Worm (Caenorhabditis elegans): ENCODE results near the gene R01E6.7.

Gene R01E6.7

ce11 chrX:13527347-13528092, 42.2 kb downstream of the R01E6.7 start, which contains the start of gene pab-2 (continued):
- TF ChIP-seq tbx-2 (tag; optimal IDR thresholded peaks at IDR 0.05) (peak; percentile 57), skn-1 (tag; optimal IDR thresholded peaks at IDR 0.05) (no peak), nhr-12 (tag; optimal IDR thresholded peaks at IDR 0.05) (no peak), nfya-1 (tag; optimal IDR thresholded peaks at IDR 0.05; ENCODE audit: insufficient read depth) (peak; percentile 79), nhr-23 (tag; optimal IDR thresholded peaks at IDR 0.05) (peak; percentile 75)

ce11 chrX:13526219-13527218, 43.2 kb downstream of the R01E6.7 start:
- TF ChIP-seq ceh-28 (tag; optimal IDR thresholded peaks at IDR 0.05) (peak; percentile 18), fos-1 (tag; optimal IDR thresholded peaks at IDR 0.05) (no peak), aly-2 (tag; optimal IDR thresholded peaks at IDR 0.05) (no peak), nhr-28 (tag; optimal IDR thresholded peaks at IDR 0.05) (no peak), unc-62 (GFP tag; optimal IDR thresholded peaks at IDR 0.05) (peak; percentile 9), skn-1 (tag; optimal IDR thresholded peaks at IDR 0.05) (no peak), nfya-1 (tag; optimal IDR thresholded peaks at IDR 0.05; ENCODE audit: insufficient read depth) (peak; percentile 41), ama-1 (optimal IDR thresholded peaks at IDR 0.05) (no peak), R02D3.7 (tag; optimal IDR thresholded peaks at IDR 0.05) (no peak), nhr-77 (tag; optimal IDR thresholded peaks at IDR 0.05) (no peak), nhr-23 (tag; optimal IDR thresholded peaks at IDR 0.05) (peak; percentile 58), daf-12 (tag; optimal IDR thresholded peaks at IDR 0.05) (no peak), ztf-4 (tag; optimal IDR thresholded peaks at IDR 0.05) (no peak), nhr-25 (tag; optimal IDR thresholded peaks at IDR 0.05) (no peak), mdl-1 (tag; optimal IDR thresholded peaks at IDR 0.05) (no peak), egl-5 (tag; optimal IDR thresholded peaks at IDR 0.05) (peak; percentile 10), ceh-16 (tag; optimal IDR thresholded peaks at IDR 0.05) (no peak), lsy-12 (tag; optimal IDR thresholded peaks at IDR 0.05) (no peak), nhr-76 (tag; optimal IDR thresholded peaks at IDR 0.05) (no peak), egl-27 (tag; optimal IDR thresholded peaks at IDR 0.05) (no peak), sea-2 (GFP tag; optimal IDR thresholded peaks at IDR 0.05) (no peak), ZK546.5 (tag; optimal IDR thresholded peaks at IDR 0.05) (no peak), elt-1 (tag; optimal IDR thresholded peaks at IDR 0.05) (peak; percentile 22), nhr-67 (tag; optimal IDR thresholded peaks at IDR 0.05) (no peak), zag-1 (tag; optimal IDR thresholded peaks at IDR 0.05) (no peak), nhr-237 (tag; optimal IDR thresholded peaks at IDR 0.05) (no peak), fkh-2 (tag; optimal IDR thresholded peaks at IDR 0.05) (no peak), ceh-82 (tag; optimal IDR thresholded peaks at IDR 0.05) (no peak), ztf-11 (tag; optimal IDR thresholded peaks at IDR 0.05) (no peak), snpc-4 (tag; optimal IDR thresholded peaks at IDR 0.05) (no peak), elt-2 (tag; optimal IDR thresholded peaks at IDR 0.05) (peak; percentile 38), pha-4 (tag; optimal IDR thresholded peaks at IDR 0.05) (no peak), nhr-43 (tag; optimal IDR thresholded peaks at IDR 0.05; ENCODE audit: poor library complexity, severe bottlenecking) (peak; percentile 11), hmg-11 (tag; optimal IDR thresholded peaks at IDR 0.05) (no peak), mml-1 (tag; optimal IDR thresholded peaks at IDR 0.05) (no peak), lin-39 (tag; optimal IDR thresholded peaks at IDR 0.05) (peak; percentile 10), fkh-10 (GFP tag; optimal IDR thresholded peaks at IDR 0.05) (no peak), unc-39 (tag; optimal IDR thresholded peaks at IDR 0.05) (no peak), tbx-2 (tag; optimal IDR thresholded peaks at IDR 0.05) (no peak), pqm-1 (tag; optimal IDR thresholded peaks at IDR 0.05) (peak; percentile 22), nhr-12 (tag; optimal IDR thresholded peaks at IDR 0.05) (no peak), nhr-11 (tag; optimal IDR thresholded peaks at IDR 0.05) (no peak), ceh-9 (tag; optimal IDR thresholded peaks at IDR 0.05) (no peak), lin-15B (tag; optimal IDR thresholded peaks at IDR 0.05) (no peak), jun-1 (tag; optimal IDR thresholded peaks at IDR 0.05) (no peak), elt-3 (tag; optimal IDR thresholded peaks at IDR 0.05) (no peak), eor-1 (tag; optimal IDR thresholded peaks at IDR 0.05) (no peak)

All from whole organism, L3 larva.